Worm (Caenorhabditis elegans) whole organism, early embryonic: ENCODE results near the gene F18A11.2.

Experiments
- B0310.2 ChIP-seq: sonication (generic microtip); optimal IDR thresholded peaks from 2 replicates; lab custom pipeline; 2016; ENCODE audit warnings: mild to moderate bottlenecking, missing genetic modification characterization, missing compliant biosample characterization
- F13C5.2 ChIP-seq: sonication (generic microtip); optimal IDR thresholded peaks from 2 replicates; lab custom pipeline; 2017; ENCODE audit warnings: mild to moderate bottlenecking, missing genetic modification characterization, inconsistent platforms, missing compliant biosample characterization
- aly-1 ChIP-seq: sonication (generic microtip); optimal IDR thresholded peaks from 2 replicates; lab custom pipeline; 2016; ENCODE audit warnings: missing genetic modification characterization, missing compliant biosample characterization
- ama-1 ChIP-seq: fragments of 150-350 bp; optimal IDR thresholded peaks from 2 replicates; lab custom pipeline; 2014
- ceh-36 ChIP-seq: sonication (generic microtip); optimal IDR thresholded peaks from 2 replicates; lab custom pipeline; 2016; ENCODE audit warnings: missing genetic modification characterization, inconsistent platforms, missing compliant biosample characterization
- flt-1 ChIP-seq: fragments of 200-800 bp; sonication (Bioruptor generic); IDR thresholded peaks from 2 replicates; pipeline ENCODE4 v1.3.6; 2022; ENCODE audit warnings: missing genetic modification characterization, missing compliant biosample characterization
- hmbx-1 ChIP-seq: sonication (generic microtip); optimal IDR thresholded peaks from 2 replicates; lab custom pipeline; 2016; ENCODE audit warnings: mild to moderate bottlenecking, missing genetic modification characterization, missing compliant biosample characterization
- hmg-4 ChIP-seq: fragments of 200-800 bp; sonication (Bioruptor generic); optimal IDR thresholded peaks from 2 replicates; lab custom pipeline; 2018; ENCODE audit warnings: mild to moderate bottlenecking, missing genetic modification characterization, missing compliant biosample characterization
- hnd-1 ChIP-seq: sonication (generic microtip); optimal IDR thresholded peaks from 2 replicates; lab custom pipeline; 2016; ENCODE audit warnings: missing genetic modification characterization, missing compliant biosample characterization
- pes-1 ChIP-seq: fragments of 200-800 bp; sonication (Bioruptor generic); IDR thresholded peaks from 2 replicates; pipeline ENCODE4 v1.3.6; 2022; ENCODE audit warnings: missing genetic modification reagents, missing genetic modification characterization, missing compliant biosample characterization
- scrt-1 ChIP-seq: fragments of 200-800 bp; sonication (Bioruptor generic); IDR thresholded peaks from 2 replicates; pipeline ENCODE4 v1.3.6; 2022; ENCODE audit warnings: missing genetic modification characterization, missing compliant biosample characterization
- tbx-11 ChIP-seq: fragments of 200-800 bp; sonication (Bioruptor generic); IDR thresholded peaks from 2 replicates; pipeline ENCODE4 v1.3.6; 2022; ENCODE audit warnings: missing genetic modification characterization, missing compliant biosample characterization
- tbx-37 ChIP-seq: fragments of 200-800 bp; sonication (Bioruptor generic); conservative IDR thresholded peaks from 2 replicates; pipeline ENCODE4 v1.3.6; 2022; ENCODE audit warnings: missing genetic modification reagents, missing genetic modification characterization, missing compliant biosample characterization

- no peak for TF ChIP-seq ama-1 (lab: Kevin White, UChicago)
- no peak for TF ChIP-seq hmg-4
- no peak for TF ChIP-seq ceh-36
- no peak for TF ChIP-seq B0310.2 (tag; lab: Kevin White, UChicago)
- TF ChIP-seq tbx-11 (GFP tag; lab: Robert Waterston, UW), result no peak
- no peak for TF ChIP-seq hnd-1
- TF ChIP-seq F13C5.2 (tag; lab: Kevin White, UChicago), result no peak
- TF ChIP-seq aly-1 (tag; lab: Kevin White, UChicago), result no peak
- no peak for TF ChIP-seq flt-1 (GFP tag; lab: Robert Waterston, UW)
- no peak for TF ChIP-seq scrt-1 (GFP tag; lab: Robert Waterston, UW)
- no peak for TF ChIP-seq tbx-37 (GFP tag; lab: Robert Waterston, UW)
- TF ChIP-seq hmbx-1, result no peak
- no peak for TF ChIP-seq pes-1
Observed at ce11 chrII:12997413-12997812, 34.1 kb upstream of the F18A11.2 start, which contains the start of gene Y38F1A.7.
